Fruit fly (Drosophila melanogaster) S2 (cell line): Measurements from ENCODE around the gene CG13373.

Experiments used
- CG8478 ChIP-seq: fragments of >200 bp; optimal IDR thresholded peaks from 2 replicates; lab custom pipeline; 2018
- CTCF ChIP-seq, 2 experiments: fragments of >200 bp; optimal IDR thresholded peaks; 2 replicates each; lab custom pipeline; 2018

The CG13373 gene

dm6 chrX:476230-477143 is at the start of gene CG13373, which contains the start of gene ebo:
Gene CG13373, plus strand, starts transcription at chrX:476984.
Gene ebo, minus strand, starts transcription at chrX:476579.
- TF ChIP-seq CTCF (optimal IDR thresholded peaks at IDR 0.05; lab: Kevin White, UChicago), result no peak
- TF ChIP-seq CG8478 (lab: Kevin White, UChicago), result no peak

dm6 chrX:428192-428591 is 48.6 kb upstream of the CG13373 start:
- TF ChIP-seq CG8478 (lab: Kevin White, UChicago) (no peak), CTCF (optimal IDR thresholded peaks at IDR 0.05; lab: Kevin White, UChicago) (no peak)

DNA sequence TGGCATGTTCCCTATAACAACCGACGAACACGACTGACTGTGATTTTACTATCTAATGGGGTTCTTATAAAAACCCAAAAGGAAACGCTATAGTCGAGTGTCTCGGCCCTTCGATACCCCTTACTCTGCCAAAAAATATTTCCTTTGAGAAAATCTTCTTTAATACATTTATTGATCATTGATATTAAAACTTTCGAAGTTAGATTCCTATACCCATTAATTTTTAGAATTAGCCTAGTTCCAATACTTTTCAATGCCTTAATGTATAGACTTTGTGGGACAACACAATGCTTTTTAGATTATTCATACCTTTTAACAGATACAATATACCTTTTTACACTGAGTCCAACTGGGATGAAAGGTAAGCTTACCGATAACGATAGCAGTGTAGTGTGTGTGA is 39.4 kb upstream of the CG13373 start, which contains the start of gene Pgcl:
TSS of gene Pgcl (minus strand) at position 45 of the 400 bp plus-strand sequence.
- TF ChIP-seq CG8478 (lab: Kevin White, UChicago) (no peak), CTCF (optimal IDR thresholded peaks at IDR 0.05; lab: Kevin White, UChicago) (no peak)

DNA sequence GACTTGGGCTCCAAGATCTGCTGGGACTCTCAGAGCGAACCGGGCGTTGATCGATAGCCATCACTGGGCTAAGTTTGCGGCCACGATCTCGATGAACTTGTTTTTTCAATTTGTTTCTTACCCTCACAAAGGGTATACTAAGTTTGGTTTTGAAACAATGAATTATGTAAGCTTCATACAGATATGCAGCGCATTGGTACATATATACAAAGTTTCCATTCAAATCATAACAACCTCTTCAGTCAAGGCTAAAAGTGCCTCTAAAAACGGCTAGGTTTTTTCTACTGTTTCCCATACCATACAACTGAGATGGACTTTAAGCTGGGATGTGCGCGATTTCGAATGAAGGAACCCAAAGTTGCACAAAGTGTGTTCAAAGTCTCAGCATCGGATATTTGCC is 35.5 kb upstream of the CG13373 start:
- TF ChIP-seq CTCF (optimal IDR thresholded peaks at IDR 0.05; lab: Kevin White, UChicago) (no peak), CG8478 (lab: Kevin White, UChicago) (no peak)

DNA sequence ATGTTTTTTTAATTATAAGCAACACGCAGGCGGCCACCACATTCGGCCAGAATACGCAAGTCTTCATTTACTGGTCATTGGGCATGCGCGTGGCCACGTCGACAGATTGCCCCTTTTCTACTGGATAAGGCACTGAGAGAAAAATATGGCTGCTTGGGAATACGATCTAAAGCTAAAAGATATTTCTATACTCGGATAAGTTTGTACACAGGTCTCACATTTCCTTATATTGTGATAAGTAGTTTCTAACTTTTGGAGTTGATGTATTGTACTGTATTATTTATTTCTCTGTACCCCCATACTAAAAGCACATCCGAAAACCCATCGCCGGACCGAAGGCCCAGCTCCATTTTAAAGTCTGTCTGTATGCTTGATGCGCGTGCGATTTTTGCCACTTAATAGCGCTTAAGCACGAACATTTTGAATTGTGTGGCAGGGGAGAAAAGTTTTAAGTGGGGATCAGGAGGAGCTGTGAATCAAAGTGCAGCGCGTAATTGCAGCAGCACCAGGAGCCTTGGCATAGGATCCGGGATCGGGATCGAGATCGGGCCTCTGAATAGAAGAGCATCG is 32.7 kb upstream of the CG13373 start:
- TF ChIP-seq CTCF (optimal IDR thresholded peaks at IDR 0.05; lab: Kevin White, UChicago), result no peak
- no peak for TF ChIP-seq CG8478 (lab: Kevin White, UChicago)

DNA sequence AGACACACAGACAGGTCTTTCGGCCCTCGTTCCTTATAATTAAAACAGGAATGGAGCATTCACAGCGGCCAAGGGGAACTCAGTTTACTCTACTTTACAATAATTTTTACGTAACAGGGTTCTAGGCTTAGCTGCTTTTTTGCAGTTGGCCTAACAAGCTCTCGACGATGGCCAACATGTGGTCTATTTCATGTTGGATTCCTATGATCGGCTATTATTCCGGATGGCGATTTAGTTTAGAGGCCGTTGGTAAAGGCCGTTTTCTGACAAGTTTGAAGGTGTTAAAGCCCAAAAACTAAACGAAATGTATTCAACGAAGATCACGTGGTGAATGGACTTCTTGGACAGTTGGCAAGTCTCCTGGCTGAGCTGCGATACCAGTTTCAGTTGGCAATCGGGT is 30.8 kb upstream of the CG13373 start:
- no peak for TF ChIP-seq CG8478 (lab: Kevin White, UChicago)
- TF ChIP-seq CTCF (optimal IDR thresholded peaks at IDR 0.05; lab: Kevin White, UChicago), result no peak

DNA sequence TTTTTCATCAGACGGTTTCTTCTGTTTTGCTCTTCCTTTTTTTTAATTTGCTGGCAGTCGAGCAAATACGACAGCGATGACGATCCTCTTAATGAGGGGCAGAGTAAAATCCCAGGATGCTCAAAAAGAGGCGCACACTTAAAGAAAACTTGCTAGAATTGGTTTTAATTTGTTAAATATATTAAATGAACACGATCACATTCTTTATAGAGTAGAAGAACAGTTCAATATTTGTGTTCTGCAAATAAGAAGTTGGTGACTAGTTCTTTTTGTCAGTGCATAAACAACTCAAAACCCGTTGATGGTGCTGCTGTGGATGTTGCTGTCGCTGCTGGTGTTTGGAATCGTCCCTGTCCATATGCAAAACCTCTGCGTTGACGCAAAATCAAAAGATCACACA is 28.5 kb upstream of the CG13373 start:
- TF ChIP-seq CTCF (optimal IDR thresholded peaks at IDR 0.05; lab: Kevin White, UChicago) (no peak), CG8478 (lab: Kevin White, UChicago) (no peak)

- no peak for TF ChIP-seq CTCF (optimal IDR thresholded peaks at IDR 0.05; lab: Kevin White, UChicago)
- TF ChIP-seq CG8478 (lab: Kevin White, UChicago), result no peak
These were observed 27.8 kb upstream of the CG13373 start for dm6 chrX:448978-449377.

- TF ChIP-seq CTCF (optimal IDR thresholded peaks at IDR 0.05; lab: Kevin White, UChicago) (no peak), CG8478 (lab: Kevin White, UChicago) (no peak)
These were observed 24.1 kb upstream of the CG13373 start for dm6 chrX:452716-453115.

- TF ChIP-seq CG8478 (lab: Kevin White, UChicago) (no peak), CTCF (optimal IDR thresholded peaks at IDR 0.05; lab: Kevin White, UChicago) (no peak)
These were observed 19.8 kb upstream of the CG13373 start for dm6 chrX:456959-457358.

DNA sequence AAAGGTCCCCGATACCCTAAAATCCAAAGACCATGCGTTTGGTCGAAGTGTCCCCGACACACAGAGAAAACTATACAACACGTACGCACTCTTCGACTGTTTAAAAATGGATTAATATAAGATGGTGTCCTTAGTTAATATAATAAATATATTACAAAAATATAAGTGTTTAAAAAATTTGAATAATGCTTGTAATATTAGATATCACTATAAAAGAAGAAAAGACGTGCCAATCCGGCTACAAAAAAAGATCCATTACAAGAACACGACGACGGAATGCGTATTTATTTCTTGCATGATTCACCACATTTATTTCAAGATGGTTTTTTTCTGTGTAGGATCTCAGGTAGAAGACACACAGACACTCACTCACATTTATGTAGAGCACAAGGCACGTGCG is 19.0 kb upstream of the CG13373 start:
- TF ChIP-seq CTCF (optimal IDR thresholded peaks at IDR 0.05; lab: Kevin White, UChicago) (no peak), CG8478 (lab: Kevin White, UChicago) (no peak)

DNA sequence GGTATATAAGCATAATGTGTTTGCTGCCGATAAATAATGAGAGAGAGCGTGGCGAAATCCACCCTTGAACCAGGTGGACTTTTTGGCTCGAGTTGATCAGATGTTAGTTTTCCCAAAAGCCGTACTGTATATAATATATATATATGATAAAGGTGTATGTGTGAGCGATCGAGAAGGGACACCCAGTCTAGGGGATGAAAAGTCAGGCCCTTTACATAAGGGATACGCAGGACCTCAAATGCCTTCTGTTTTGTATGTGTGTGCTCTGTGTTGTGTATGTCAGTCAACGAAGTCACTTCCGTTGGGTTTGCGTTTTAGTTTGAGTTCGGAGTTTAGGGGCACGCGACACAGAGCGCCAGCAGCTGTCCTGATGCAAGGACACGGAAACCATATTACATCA is 16.3 kb upstream of the CG13373 start, which contains the start of gene ase:
TSS of gene ase (plus strand) at position 301 of the 400 bp plus-strand sequence.
- TF ChIP-seq CTCF (optimal IDR thresholded peaks at IDR 0.05; lab: Kevin White, UChicago) (no peak), CG8478 (lab: Kevin White, UChicago) (no peak)

dm6 chrX:463934-464333 is 12.8 kb upstream of the CG13373 start:
- TF ChIP-seq CG8478 (lab: Kevin White, UChicago), result no peak
- no peak for TF ChIP-seq CTCF (optimal IDR thresholded peaks at IDR 0.05; lab: Kevin White, UChicago)

- no peak for TF ChIP-seq CG8478 (lab: Kevin White, UChicago)
- no peak for TF ChIP-seq CTCF (optimal IDR thresholded peaks at IDR 0.05; lab: Kevin White, UChicago)
These were observed 7.5 kb upstream of the CG13373 start, which contains the start of gene Cyp4g1 for dm6 chrX:469235-469634. Gene Cyp4g1, minus strand, starts transcription at chrX:469335.

dm6 chrX:470626-471025 is 6.2 kb upstream of the CG13373 start, which contains the start of gene CG32816:
Gene CG32816, minus strand, starts transcription at chrX:470726.
- TF ChIP-seq CG8478 (lab: Kevin White, UChicago) (no peak), CTCF (optimal IDR thresholded peaks at IDR 0.05; lab: Kevin White, UChicago) (no peak)
